Fruit fly (Drosophila melanogaster) whole organism, embryonic: ENCODE results near the gene CG3630.

Source experiments
- Bgb ChIP-seq: fragments of 200-800 bp; sonication (Bioruptor generic); IDR thresholded peaks from 2 replicates; pipeline ENCODE4 v1.3.6; 2022; ENCODE audit warnings: missing biosample characterization, missing genetic modification characterization; ENCODE audit not compliant: partially characterized antibody
- Blimp-1 ChIP-seq: fragments of 200-800 bp; sonication (Bioruptor generic); optimal IDR thresholded peaks from 3 replicates; lab custom pipeline; 2018; ENCODE audit warnings: missing biosample characterization, missing genetic modification characterization, mild to moderate bottlenecking, moderate library complexity, missing genetic modification reagents
- Bteb2 ChIP-seq: fragments of 200-800 bp; sonication (Bioruptor generic); optimal IDR thresholded peaks from 2 replicates; lab custom pipeline; 2016; ENCODE audit warnings: missing biosample characterization, missing genetic modification characterization
- CG10959 ChIP-seq: fragments of 200-800 bp; sonication (Bioruptor generic); IDR thresholded peaks from 2 replicates; pipeline ENCODE4 v1.3.6; 2022; ENCODE audit warnings: missing biosample characterization, missing genetic modification characterization
- CG11398 ChIP-seq: fragments of 200-800 bp; sonication (Bioruptor generic); optimal IDR thresholded peaks from 2 replicates; lab custom pipeline; 2016; ENCODE audit warnings: missing biosample characterization, missing genetic modification characterization
- CG11695 ChIP-seq: fragments of 200-800 bp; sonication (Bioruptor generic); IDR thresholded peaks from 3 replicates; pipeline ENCODE4 v1.3.6; 2022; ENCODE audit warnings: missing biosample characterization, missing genetic modification characterization
- CG12744 ChIP-seq: fragments of 200-800 bp; sonication (Bioruptor generic); optimal IDR thresholded peaks from 2 replicates; lab custom pipeline; 2016; ENCODE audit warnings: missing biosample characterization, missing genetic modification characterization
- CG14710 ChIP-seq: fragments of 200-800 bp; sonication (Bioruptor generic); optimal IDR thresholded peaks from 3 replicates; lab custom pipeline; 2019; ENCODE audit warnings: missing biosample characterization, mild to moderate bottlenecking, missing genetic modification characterization, moderate library complexity
- CG16779 ChIP-seq: fragments of 200-800 bp; sonication (Bioruptor generic); IDR thresholded peaks from 2 replicates; pipeline ENCODE4 v1.3.6; 2022; ENCODE audit warnings: missing biosample characterization, missing genetic modification characterization
- CG17568 ChIP-seq: fragments of 200-800 bp; sonication (Bioruptor generic); optimal IDR thresholded peaks from 2 replicates; lab custom pipeline; 2018; ENCODE audit warnings: missing biosample characterization, mild to moderate bottlenecking, missing genetic modification characterization, moderate library complexity
- CG17612 ChIP-seq: fragments of 200-800 bp; sonication (Bioruptor generic); IDR thresholded peaks from 2 replicates; pipeline ENCODE4 v1.3.6; 2022; ENCODE audit warnings: missing biosample characterization, missing genetic modification characterization
- CG17829 ChIP-seq: fragments of 200-800 bp; optimal IDR thresholded peaks from 2 replicates; lab custom pipeline; 2019; ENCODE audit warnings: missing biosample characterization, mild to moderate bottlenecking, missing genetic modification characterization, moderate library complexity
- CG30020 ChIP-seq: fragments of 200-800 bp; optimal IDR thresholded peaks from 2 replicates; lab custom pipeline; 2019; ENCODE audit warnings: missing biosample characterization, mild to moderate bottlenecking, missing genetic modification characterization, moderate library complexity
- CG33213 ChIP-seq: fragments of 200-800 bp; sonication (Bioruptor generic); optimal IDR thresholded peaks from 3 replicates; lab custom pipeline; 2016; ENCODE audit warnings: missing biosample characterization, missing genetic modification characterization
- CG43689 ChIP-seq: fragments of 200-800 bp; sonication (Bioruptor generic); IDR thresholded peaks from 2 replicates; pipeline ENCODE4 v1.3.6; 2022; ENCODE audit warnings: missing biosample characterization, missing genetic modification characterization
- CG6765 ChIP-seq: fragments of 200-800 bp; sonication (Bioruptor generic); optimal IDR thresholded peaks from 3 replicates; lab custom pipeline; 2017; ENCODE audit warnings: missing biosample characterization, mild to moderate bottlenecking, missing genetic modification characterization
- CTCF ChIP-seq: fragments of 200-800 bp; sonication (Bioruptor generic); optimal IDR thresholded peaks from 2 replicates; lab custom pipeline; 2017; ENCODE audit warnings: missing biosample characterization, mild to moderate bottlenecking, missing genetic modification characterization, moderate library complexity
- CoRest ChIP-seq: fragments of 200-800 bp; sonication (Bioruptor generic); optimal IDR thresholded peaks from 3 replicates; lab custom pipeline; 2018; ENCODE audit warnings: missing biosample characterization, mild to moderate bottlenecking, missing genetic modification characterization, moderate library complexity
- HLH3B ChIP-seq: fragments of 200-800 bp; sonication (Bioruptor generic); IDR thresholded peaks from 2 replicates; pipeline ENCODE4 v1.3.6; 2022; ENCODE audit warnings: missing biosample characterization, missing genetic modification characterization
- Hmr ChIP-seq: fragments of 200-800 bp; sonication (Bioruptor generic); optimal IDR thresholded peaks from 3 replicates; lab custom pipeline; 2017; ENCODE audit warnings: mild to moderate bottlenecking, missing biosample characterization, missing genetic modification reagents, missing genetic modification characterization
- Hmx ChIP-seq: fragments of 200-800 bp; sonication (Bioruptor generic); optimal IDR thresholded peaks from 2 replicates; lab custom pipeline; 2016; ENCODE audit warnings: missing biosample characterization, missing genetic modification characterization
- Mad ChIP-seq: fragments of 200-800 bp; sonication (Bioruptor generic); optimal IDR thresholded peaks from 2 replicates; lab custom pipeline; 2016; ENCODE audit warnings: missing biosample characterization, missing genetic modification characterization
- Med ChIP-seq: fragments of 200-800 bp; sonication (Bioruptor generic); peaks from one replicate; lab custom pipeline; 2016; ENCODE audit warnings: missing biosample characterization, missing genetic modification characterization, mild to moderate bottlenecking, inconsistent platforms, moderate library complexity
- Opbp ChIP-seq: fragments of 200-800 bp; sonication (Bioruptor generic); IDR thresholded peaks from 3 replicates; pipeline ENCODE4 v1.3.6; 2022; ENCODE audit warnings: missing biosample characterization, missing genetic modification characterization; ENCODE audit not compliant: partially characterized antibody
- Six4 ChIP-seq: fragments of 200-800 bp; sonication (Bioruptor generic); optimal IDR thresholded peaks from 2 replicates; lab custom pipeline; 2016; ENCODE audit warnings: missing biosample characterization, missing genetic modification characterization
- al ChIP-seq: fragments of 200-800 bp; sonication (Bioruptor generic); IDR thresholded peaks from 2 replicates; pipeline ENCODE4 v1.3.6; 2022; ENCODE audit warnings: missing biosample characterization, missing genetic modification characterization
- chm ChIP-seq: fragments of 200-800 bp; sonication (Bioruptor generic); IDR thresholded peaks from 2 replicates; pipeline ENCODE4 v1.3.6; 2022; ENCODE audit warnings: missing biosample characterization, missing genetic modification characterization
- dm ChIP-seq: fragments of 200-800 bp; sonication (Bioruptor generic); optimal IDR thresholded peaks from 3 replicates; lab custom pipeline; 2016; ENCODE audit warnings: missing biosample characterization, missing genetic modification characterization
- ems ChIP-seq: fragments of 200-800 bp; sonication (Bioruptor generic); optimal IDR thresholded peaks from 3 replicates; lab custom pipeline; 2016; ENCODE audit warnings: missing biosample characterization, missing genetic modification characterization
- esg ChIP-seq: fragments of 200-800 bp; sonication (Bioruptor generic); conservative IDR thresholded peaks from 2 replicates; pipeline ENCODE4 v1.3.6; 2022; ENCODE audit warnings: missing biosample characterization, missing genetic modification characterization
- grau ChIP-seq: fragments of 200-800 bp; optimal IDR thresholded peaks from 3 replicates; lab custom pipeline; 2019; ENCODE audit warnings: missing biosample characterization, mild to moderate bottlenecking, missing genetic modification characterization, moderate library complexity
- gsb ChIP-seq: fragments of 200-800 bp; sonication (Bioruptor generic); IDR thresholded peaks from 2 replicates; pipeline ENCODE4 v1.3.6; 2022; ENCODE audit warnings: missing biosample characterization, missing genetic modification characterization
- h ChIP-seq: fragments of >200 bp; optimal IDR thresholded peaks from 2 replicates; lab custom pipeline; 2017
- jumu ChIP-seq: fragments of 200-800 bp; sonication (Bioruptor generic); optimal IDR thresholded peaks from 3 replicates; lab custom pipeline; 2016; ENCODE audit warnings: missing biosample characterization, missing genetic modification characterization
- lbe ChIP-seq: fragments of 200-800 bp; sonication (Bioruptor generic); optimal IDR thresholded peaks from 2 replicates; lab custom pipeline; 2016; ENCODE audit warnings: missing biosample characterization, mild to moderate bottlenecking, missing genetic modification characterization
- mld ChIP-seq: fragments of 200-800 bp; sonication (Bioruptor generic); IDR thresholded peaks from 3 replicates; pipeline ENCODE4 v1.3.6; 2022; ENCODE audit warnings: missing biosample characterization, missing genetic modification characterization; ENCODE audit not compliant: partially characterized antibody
- nerfin-1 ChIP-seq: fragments of 200-800 bp; sonication (Bioruptor generic); optimal IDR thresholded peaks from 3 replicates; lab custom pipeline; 2019; ENCODE audit warnings: missing biosample characterization, mild to moderate bottlenecking, missing genetic modification characterization, moderate library complexity
- nerfin-2 ChIP-seq: fragments of 200-800 bp; sonication (Bioruptor generic); IDR thresholded peaks from 2 replicates; pipeline ENCODE4 v1.3.6; 2022; ENCODE audit warnings: missing biosample characterization, missing genetic modification characterization; ENCODE audit not compliant: partially characterized antibody
- pros ChIP-seq: fragments of 200-800 bp; sonication (Bioruptor generic); optimal IDR thresholded peaks from 3 replicates; lab custom pipeline; 2019; ENCODE audit warnings: missing biosample characterization, mild to moderate bottlenecking, missing genetic modification characterization, moderate library complexity
- pzg ChIP-seq: fragments of 200-800 bp; sonication (Bioruptor generic); optimal IDR thresholded peaks from 3 replicates; lab custom pipeline; 2018; ENCODE audit warnings: missing biosample characterization, mild to moderate bottlenecking, missing genetic modification characterization, moderate library complexity
- repo ChIP-seq: fragments of 200-800 bp; sonication (Bioruptor generic); optimal IDR thresholded peaks from 2 replicates; lab custom pipeline; 2016; ENCODE audit warnings: missing biosample characterization, missing genetic modification characterization
- schlank ChIP-seq: fragments of 200-800 bp; sonication (Bioruptor generic); optimal IDR thresholded peaks from 2 replicates; lab custom pipeline; 2018; ENCODE audit warnings: missing biosample characterization, mild to moderate bottlenecking, missing genetic modification characterization
- sens ChIP-seq: fragments of 200-800 bp; sonication (Bioruptor generic); peaks from one replicate; lab custom pipeline; 2016; ENCODE audit warnings: missing biosample characterization, missing genetic modification characterization
- sima ChIP-seq: fragments of 200-800 bp; sonication (Bioruptor generic); optimal IDR thresholded peaks from 2 replicates; lab custom pipeline; 2016; ENCODE audit warnings: missing biosample characterization, missing genetic modification characterization
- slou ChIP-seq: fragments of 200-800 bp; sonication (Bioruptor generic); optimal IDR thresholded peaks from 3 replicates; lab custom pipeline; 2016; ENCODE audit warnings: missing biosample characterization, missing genetic modification characterization
- sug ChIP-seq: fragments of 200-800 bp; optimal IDR thresholded peaks from 2 replicates; lab custom pipeline; 2019; ENCODE audit warnings: missing biosample characterization, mild to moderate bottlenecking, missing genetic modification characterization, moderate library complexity
- tio ChIP-seq: fragments of 200-800 bp; sonication (Bioruptor generic); optimal IDR thresholded peaks from 2 replicates; lab custom pipeline; 2017; ENCODE audit warnings: missing biosample characterization, missing genetic modification characterization, inconsistent platforms
- toy ChIP-seq: fragments of 200-800 bp; sonication (Bioruptor generic); IDR thresholded peaks from 2 replicates; pipeline ENCODE4 v1.3.6; 2022; ENCODE audit warnings: missing biosample characterization, missing genetic modification characterization
- trem ChIP-seq: fragments of 200-800 bp; optimal IDR thresholded peaks from 3 replicates; lab custom pipeline; 2019; ENCODE audit warnings: missing biosample characterization, mild to moderate bottlenecking, missing genetic modification characterization, moderate library complexity
- twi ChIP-seq: fragments of 200-800 bp; optimal IDR thresholded peaks from 2 replicates; lab custom pipeline; 2019; ENCODE audit warnings: missing biosample characterization, mild to moderate bottlenecking, missing genetic modification characterization, moderate library complexity
- unc-4 ChIP-seq: fragments of 200-800 bp; sonication (Bioruptor generic); IDR thresholded peaks from 2 replicates; pipeline ENCODE4 v1.3.6; 2022; ENCODE audit warnings: missing biosample characterization, missing genetic modification characterization; ENCODE audit not compliant: partially characterized antibody
- yki ChIP-seq: fragments of >200 bp; optimal IDR thresholded peaks from 3 replicates; lab custom pipeline; 2018

CG3630 gene

dm6 chrX:2134226-2134880, 27.6 kb upstream of the CG3630 start (continued):
- TF ChIP-seq yki (no peak), CG12744 (GFP tag; lab: Kevin White, UChicago) (peak; percentile 36), trem (tag; lab: Kevin White, UChicago) (peak; percentile 59), Opbp (GFP tag; lab: Robert Waterston, UW) (no peak), slou (GFP tag; lab: Kevin White, UChicago) (peak; percentile 31), CG14710 (tag; lab: Kevin White, UChicago) (peak; percentile 67), tio (peak; percentile 34), Hmx (no peak), pros (GFP tag; lab: Kevin White, UChicago) (peak; percentile 77), toy (GFP tag; lab: Robert Waterston, UW) (no peak), Bgb (GFP tag; lab: Robert Waterston, UW) (no peak), esg (peak; percentile 18; the same call in 1 of the 2 replicates), CG30020 (no peak), h (lab: Kevin White, UChicago) (no peak), grau (tag; lab: Kevin White, UChicago) (peak; percentile 72), dm (GFP tag; lab: Kevin White, UChicago) (peak; percentile 9), jumu (peak; percentile 63), CG11695 (GFP tag; lab: Robert Waterston, UW) (peak; percentile 74), twi (tag; lab: Kevin White, UChicago) (peak; percentile 7), pzg (no peak), schlank (tag; lab: Kevin White, UChicago) (no peak), Six4 (peak; percentile 50), Hmr (peak; percentile 57), CG17829 (peak; percentile 64), CG33213 (GFP tag; lab: Kevin White, UChicago) (peak; percentile 1), Bteb2 (GFP tag; lab: Kevin White, UChicago) (peak; percentile 36), nerfin-1 (tag; lab: Kevin White, UChicago) (peak; percentile 83), gsb (GFP tag; lab: Robert Waterston, UW) (peak; percentile 18; the same call in 1 of the 2 replicates), chm (GFP tag; lab: Robert Waterston, UW) (peak; percentile 38; the same call in 1 of the 2 replicates), lbe (GFP tag; lab: Kevin White, UChicago) (peak; percentile 89), Blimp-1 (peak; percentile 75), ems (GFP tag; lab: Kevin White, UChicago) (peak; percentile 54), sug (tag; lab: Kevin White, UChicago) (no peak), CG17612 (GFP tag; lab: Robert Waterston, UW) (no peak), unc-4 (GFP tag; lab: Robert Waterston, UW) (no peak), Med (GFP tag; lab: Kevin White, UChicago) (peak; percentile 90), sima (peak; percentile 59), repo (GFP tag; lab: Kevin White, UChicago) (peak; percentile 33), sens (GFP tag; lab: Kevin White, UChicago) (peak; percentile 96), CoRest (peak; percentile 68), CG6765 (GFP tag; lab: Kevin White, UChicago) (peak; percentile 50), nerfin-2 (no peak), CTCF (GFP tag; lab: Kevin White, UChicago) (no peak), mld (GFP tag; lab: Robert Waterston, UW) (no peak), Mad (peak; percentile 51), CG43689 (no peak), al (GFP tag; lab: Robert Waterston, UW) (no peak), HLH3B (GFP tag; lab: Robert Waterston, UW) (peak; percentile 74), CG10959 (GFP tag; lab: Robert Waterston, UW) (no peak), CG16779 (no peak), CG17568 (GFP tag; lab: Kevin White, UChicago) (peak; percentile 28), CG11398 (GFP tag; lab: Kevin White, UChicago) (peak; percentile 8)
